Worm (Caenorhabditis elegans): ENCODE data around the gene nspb-4.

Gene nspb-4

DNA sequence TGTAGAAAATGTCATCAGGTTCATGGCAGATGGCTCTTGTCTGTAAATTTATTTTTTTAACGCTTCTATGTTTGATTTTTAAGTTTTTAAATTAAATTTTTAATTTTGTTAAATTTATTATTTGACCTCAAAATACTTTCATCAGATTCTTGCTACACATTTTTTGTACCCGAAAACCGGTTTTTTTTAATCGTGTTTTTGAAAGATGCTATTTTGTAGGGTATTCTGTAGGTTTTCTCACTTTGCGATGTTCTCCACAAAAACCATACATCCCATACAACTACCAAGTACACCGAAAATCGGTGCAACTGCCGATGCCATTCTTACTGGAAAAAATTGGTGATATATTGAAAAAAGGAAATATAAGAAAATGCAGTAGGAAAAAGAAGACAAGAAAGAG is 7.8 kb downstream of the nspb-4 start, which contains the start of gene nstp-2:
TSS of gene nstp-2 (minus strand) at position 326 of the 400 bp plus-strand sequence.
- TF ChIP-seq ceh-13 (GFP tag; optimal IDR thresholded peaks at IDR 0.05) (no peak), scrt-1 (GFP tag; IDR thresholded peaks at IDR 0.05) (no peak), hmg-4 (GFP tag; optimal IDR thresholded peaks at IDR 0.05) (no peak), hnd-1 (tag; optimal IDR thresholded peaks at IDR 0.05) (no peak), tbx-37 (GFP tag; conservative IDR thresholded peaks at IDR 0.05) (no peak), tbx-11 (GFP tag; IDR thresholded peaks at IDR 0.05) (no peak), F13C5.2 (tag; optimal IDR thresholded peaks at IDR 0.05) (no peak), B0310.2 (tag; optimal IDR thresholded peaks at IDR 0.05) (no peak), sea-1 (GFP tag; conservative IDR thresholded peaks at IDR 0.05) (no peak), pes-1 (GFP tag; IDR thresholded peaks at IDR 0.05) (no peak), flt-1 (GFP tag; IDR thresholded peaks at IDR 0.05) (no peak), hmbx-1 (tag; optimal IDR thresholded peaks at IDR 0.05) (no peak), aly-1 (tag; optimal IDR thresholded peaks at IDR 0.05) (no peak), ceh-36 (tag; optimal IDR thresholded peaks at IDR 0.05) (no peak), tra-4 (tag; optimal IDR thresholded peaks at IDR 0.05) (no peak)

ce11 chrIV:6606587-6606986 is 8.6 kb downstream of the nspb-4 start:
- no peak for TF ChIP-seq flt-1 (GFP tag; IDR thresholded peaks at IDR 0.05)
- no peak for TF ChIP-seq tra-4 (tag; optimal IDR thresholded peaks at IDR 0.05)
- TF ChIP-seq hmbx-1 (tag; optimal IDR thresholded peaks at IDR 0.05) = no peak
- no peak for TF ChIP-seq sea-1 (GFP tag; conservative IDR thresholded peaks at IDR 0.05)
- TF ChIP-seq ama-1 (optimal IDR thresholded peaks at IDR 0.05) = no peak
- TF ChIP-seq aly-1 (tag; optimal IDR thresholded peaks at IDR 0.05) = no peak
- no peak for TF ChIP-seq scrt-1 (GFP tag; IDR thresholded peaks at IDR 0.05)
- no peak for TF ChIP-seq ceh-13 (GFP tag; optimal IDR thresholded peaks at IDR 0.05)

DNA sequence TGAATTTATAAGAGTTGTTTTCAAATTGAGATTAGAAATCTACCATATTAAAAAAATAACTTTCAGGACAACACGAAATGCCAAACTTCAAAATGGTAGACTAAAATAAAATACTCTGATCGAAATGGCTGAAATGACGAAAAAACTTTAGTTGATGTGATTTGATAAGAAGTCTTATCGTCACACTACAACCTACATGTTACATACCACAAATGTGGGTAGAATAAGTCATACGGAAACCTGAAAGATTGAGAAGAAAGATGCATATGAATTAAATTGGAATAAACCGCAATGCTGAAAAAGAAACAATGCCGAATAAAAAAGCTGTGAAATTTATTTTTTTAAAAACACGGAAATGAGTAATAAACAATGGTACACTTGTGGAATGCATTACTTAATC is 9.0 kb downstream of the nspb-4 start:
- no peak for TF ChIP-seq ceh-36 (tag; optimal IDR thresholded peaks at IDR 0.05)
- no peak for TF ChIP-seq sea-1 (GFP tag; conservative IDR thresholded peaks at IDR 0.05)
- TF ChIP-seq hmg-4 (GFP tag; optimal IDR thresholded peaks at IDR 0.05) = no peak
- TF ChIP-seq hmbx-1 (tag; optimal IDR thresholded peaks at IDR 0.05) = no peak
- no peak for TF ChIP-seq hnd-1 (tag; optimal IDR thresholded peaks at IDR 0.05)
- TF ChIP-seq tbx-11 (GFP tag; IDR thresholded peaks at IDR 0.05) = no peak
- no peak for TF ChIP-seq ets-7 (tag; optimal IDR thresholded peaks at IDR 0.05)
- TF ChIP-seq tra-4 (tag; optimal IDR thresholded peaks at IDR 0.05) = no peak
- TF ChIP-seq pes-1 (GFP tag; IDR thresholded peaks at IDR 0.05) = no peak
- no peak for TF ChIP-seq tbx-37 (GFP tag; conservative IDR thresholded peaks at IDR 0.05)
- TF ChIP-seq flt-1 (GFP tag; IDR thresholded peaks at IDR 0.05) = no peak
- TF ChIP-seq aly-1 (tag; optimal IDR thresholded peaks at IDR 0.05) = no peak
- TF ChIP-seq scrt-1 (GFP tag; IDR thresholded peaks at IDR 0.05) = no peak
- TF ChIP-seq ceh-13 (GFP tag; optimal IDR thresholded peaks at IDR 0.05) = no peak
- TF ChIP-seq B0310.2 (tag; optimal IDR thresholded peaks at IDR 0.05) = no peak
- TF ChIP-seq ama-1 (optimal IDR thresholded peaks at IDR 0.05) = no peak
- TF ChIP-seq F13C5.2 (tag; optimal IDR thresholded peaks at IDR 0.05) = no peak

- TF ChIP-seq tbx-11 (GFP tag; IDR thresholded peaks at IDR 0.05) (no peak), ceh-13 (GFP tag; optimal IDR thresholded peaks at IDR 0.05) (no peak), ets-7 (tag; optimal IDR thresholded peaks at IDR 0.05) (no peak)
Observed at ce11 chrIV:6613296-6613695, 15.3 kb downstream of the nspb-4 start, which contains the start of gene drh-1. drh-1 (minus strand) TSS chrIV:6613353.

- TF ChIP-seq ceh-36 (tag; optimal IDR thresholded peaks at IDR 0.05) (no peak), tra-4 (tag; optimal IDR thresholded peaks at IDR 0.05) (no peak), tbx-11 (GFP tag; IDR thresholded peaks at IDR 0.05) (no peak), ama-1 (optimal IDR thresholded peaks at IDR 0.05) (no peak), B0310.2 (tag; optimal IDR thresholded peaks at IDR 0.05) (no peak), tbx-37 (GFP tag; conservative IDR thresholded peaks at IDR 0.05) (no peak)
Observed at ce11 chrIV:6618607-6619006, 20.6 kb downstream of the nspb-4 start.

DNA sequence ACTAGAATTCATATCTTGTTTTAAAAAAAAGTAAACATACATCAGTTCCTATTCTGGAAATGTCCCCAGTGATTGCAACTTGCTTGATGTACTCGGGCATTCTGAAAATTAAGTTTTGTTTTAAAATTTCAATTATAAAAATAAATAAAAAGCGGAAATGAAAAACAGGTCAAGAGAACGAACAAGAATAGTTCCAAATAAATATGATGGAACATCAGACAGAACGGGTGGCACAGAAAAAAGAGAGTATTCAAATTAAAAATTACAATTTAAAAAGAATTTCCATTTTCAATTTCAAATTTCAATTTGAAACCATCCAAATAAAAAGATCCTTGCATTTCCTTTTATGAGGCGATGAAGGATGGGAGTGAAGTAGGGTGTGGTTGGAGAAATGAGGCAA is 23.2 kb downstream of the nspb-4 start, which contains the start of gene C01B10.3:
TSS of gene C01B10.3 (minus strand) at position 101 of the 400 bp plus-strand sequence.
- TF ChIP-seq hnd-1 (tag; optimal IDR thresholded peaks at IDR 0.05) = no peak

- TF ChIP-seq tbx-11 (GFP tag; IDR thresholded peaks at IDR 0.05) = no peak
- no peak for TF ChIP-seq hmbx-1 (tag; optimal IDR thresholded peaks at IDR 0.05)
- TF ChIP-seq sea-1 (GFP tag; conservative IDR thresholded peaks at IDR 0.05) = no peak
- TF ChIP-seq F13C5.2 (tag; optimal IDR thresholded peaks at IDR 0.05) = no peak
Observed at ce11 chrIV:6622142-6622541, 24.1 kb downstream of the nspb-4 start.

ce11 chrIV:6623390-6623789 is 25.4 kb downstream of the nspb-4 start, which contains the start of gene C01B10.44:
C01B10.44 (plus strand) TSS chrIV:6623690.
- TF ChIP-seq pes-1 (GFP tag; IDR thresholded peaks at IDR 0.05) (no peak), ceh-13 (GFP tag; optimal IDR thresholded peaks at IDR 0.05) (no peak), scrt-1 (GFP tag; IDR thresholded peaks at IDR 0.05) (no peak), hnd-1 (tag; optimal IDR thresholded peaks at IDR 0.05) (no peak), tra-4 (tag; optimal IDR thresholded peaks at IDR 0.05) (no peak), tbx-37 (GFP tag; conservative IDR thresholded peaks at IDR 0.05) (no peak)

DNA sequence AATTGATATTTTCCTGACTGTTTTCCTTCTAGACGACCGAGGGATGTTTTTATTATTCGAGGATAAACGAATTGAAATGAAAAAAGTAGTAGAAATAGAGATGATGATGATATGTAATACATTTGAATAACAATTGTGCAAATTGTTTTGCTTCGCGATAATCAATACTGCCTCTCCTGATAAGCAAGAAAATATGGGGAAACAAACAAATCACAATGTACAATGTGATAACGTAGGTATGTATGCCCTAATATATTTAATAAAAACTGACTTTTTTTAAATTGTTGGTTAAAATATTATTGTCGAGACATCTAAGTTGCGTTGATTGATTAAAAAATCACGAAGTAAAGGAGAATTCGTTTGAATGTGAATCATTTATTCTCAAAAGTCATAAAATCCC is 29.8 kb downstream of the nspb-4 start, which contains the start of gene cest-5.2:
TSS of gene cest-5.2 (minus strand) at position 128 of the 400 bp plus-strand sequence.
- no peak for TF ChIP-seq tbx-11 (GFP tag; IDR thresholded peaks at IDR 0.05)
- TF ChIP-seq hmg-4 (GFP tag; optimal IDR thresholded peaks at IDR 0.05) = no peak
- TF ChIP-seq hnd-1 (tag; optimal IDR thresholded peaks at IDR 0.05) = no peak
- TF ChIP-seq ceh-13 (GFP tag; optimal IDR thresholded peaks at IDR 0.05) = no peak
- TF ChIP-seq B0310.2 (tag; optimal IDR thresholded peaks at IDR 0.05) = no peak
- TF ChIP-seq pes-1 (GFP tag; IDR thresholded peaks at IDR 0.05) = no peak
- no peak for TF ChIP-seq ama-1 (optimal IDR thresholded peaks at IDR 0.05)
- no peak for TF ChIP-seq scrt-1 (GFP tag; IDR thresholded peaks at IDR 0.05)
- TF ChIP-seq sea-1 (GFP tag; conservative IDR thresholded peaks at IDR 0.05) = no peak
- TF ChIP-seq F13C5.2 (tag; optimal IDR thresholded peaks at IDR 0.05) = no peak
- no peak for TF ChIP-seq tra-4 (tag; optimal IDR thresholded peaks at IDR 0.05)
- TF ChIP-seq flt-1 (GFP tag; IDR thresholded peaks at IDR 0.05) = no peak
